Worm (Caenorhabditis elegans) whole organism, dauer: Measurements from ENCODE around the gene T02D1.8.

ENCODE experiments used
- unc-62 ChIP-seq: sonication (generic microtip); optimal IDR thresholded peaks from 2 replicates; lab custom pipeline; 2017; ENCODE audit warnings: missing biosample characterization, missing genetic modification reagents, missing genetic modification characterization

T02D1.8 gene

ce11 chrIV:17387442-17387967, at the start of gene T02D1.8:
Gene T02D1.8 (minus strand): TSS chrIV:17387492.
- no peak for TF ChIP-seq unc-62 (GFP tag; lab: Kevin White, UChicago)

- TF ChIP-seq unc-62 (GFP tag; lab: Kevin White, UChicago), result no peak
These were observed 49.7 kb upstream of the T02D1.8 start, which contains the start of gene C06A12.8 for ce11 chrIV:17437038-17437437. Gene C06A12.8 (plus strand): TSS chrIV:17437338.

- no peak for TF ChIP-seq unc-62 (GFP tag; lab: Kevin White, UChicago)
These were observed 49.3 kb upstream of the T02D1.8 start, which contains the start of gene gcy-27 for ce11 chrIV:17436552-17436951. Gene gcy-27 (minus strand): TSS chrIV:17436652.

ce11 chrIV:17435228-17435627, 47.9 kb upstream of the T02D1.8 start:
- TF ChIP-seq unc-62 (GFP tag; lab: Kevin White, UChicago), result no peak

ce11 chrIV:17432223-17432826, 45.0 kb upstream of the T02D1.8 start:
- TF ChIP-seq unc-62 (GFP tag; lab: Kevin White, UChicago), result no peak

- TF ChIP-seq unc-62 (GFP tag; lab: Kevin White, UChicago), result no peak
These were observed 44.0 kb upstream of the T02D1.8 start, which contains the start of gene lact-6 for ce11 chrIV:17431287-17431686. Gene lact-6 (minus strand): TSS chrIV:17431387.

ce11 chrIV:17427423-17427822, 40.1 kb upstream of the T02D1.8 start, which contains the start of gene C06A12.3:
Gene C06A12.3 (plus strand): TSS chrIV:17427723.
- TF ChIP-seq unc-62 (GFP tag; lab: Kevin White, UChicago), result no peak

ce11 chrIV:17426970-17427369, 39.7 kb upstream of the T02D1.8 start:
- TF ChIP-seq unc-62 (GFP tag; lab: Kevin White, UChicago), result no peak

ce11 chrIV:17417723-17418122, 30.4 kb upstream of the T02D1.8 start, which contains the start of gene npr-26:
Gene npr-26 (minus strand): TSS chrIV:17417823.
- no peak for TF ChIP-seq unc-62 (GFP tag; lab: Kevin White, UChicago)

- TF ChIP-seq unc-62 (GFP tag; lab: Kevin White, UChicago), result no peak
These were observed 26.1 kb upstream of the T02D1.8 start for ce11 chrIV:17413343-17413742.

- TF ChIP-seq unc-62 (GFP tag; lab: Kevin White, UChicago), result no peak
These were observed 20.2 kb upstream of the T02D1.8 start, which contains the start of gene T02D1.9 for ce11 chrIV:17407491-17407890. Gene T02D1.9 (minus strand): TSS chrIV:17407591.

- TF ChIP-seq unc-62 (GFP tag; lab: Kevin White, UChicago), result no peak
These were observed 19.7 kb upstream of the T02D1.8 start, which contains the start of gene T02D1.7 for ce11 chrIV:17407025-17407424. Gene T02D1.7 (minus strand): TSS chrIV:17407125.

- TF ChIP-seq unc-62 (GFP tag; lab: Kevin White, UChicago), result no peak
These were observed 18.8 kb upstream of the T02D1.8 start for ce11 chrIV:17406119-17406518.

ce11 chrIV:17405530-17405929, 18.2 kb upstream of the T02D1.8 start, which contains the start of gene pmp-4:
Gene pmp-4 (minus strand): TSS chrIV:17405630.
- TF ChIP-seq unc-62 (GFP tag; lab: Kevin White, UChicago), result no peak

ce11 chrIV:17399455-17399854, 12.2 kb upstream of the T02D1.8 start, which contains the start of gene T02D1.4:
Gene T02D1.4 (plus strand): TSS chrIV:17399755.
- no peak for TF ChIP-seq unc-62 (GFP tag; lab: Kevin White, UChicago)

ce11 chrIV:17395910-17396309, 8.6 kb upstream of the T02D1.8 start, which contains the start of gene sru-15:
Gene sru-15 (plus strand): TSS chrIV:17396210.
- no peak for TF ChIP-seq unc-62 (GFP tag; lab: Kevin White, UChicago)
